Fruit fly (Drosophila melanogaster) whole organism: Measurements from ENCODE around the gene galene.

Source experiments
- CG8478 ChIP-seq: fragments of >200 bp; optimal IDR thresholded peaks from 2 replicates; lab custom pipeline; 2018; ENCODE audit warnings: inconsistent platforms
- Dll ChIP-seq: fragments of >200 bp; optimal IDR thresholded peaks from 2 replicates; lab custom pipeline; 2017
- EcR ChIP-seq, 2 experiments: fragments of >200 bp; optimal IDR thresholded peaks; 2 replicates each; lab custom pipeline; 2017; ENCODE audit warnings: missing biosample characterization in 2 of 2, missing genetic modification characterization in 2 of 2, missing genetic modification reagents in 2 of 2
- pan ChIP-seq: fragments of >200 bp; optimal IDR thresholded peaks from 2 replicates; lab custom pipeline; 2017
- psq ChIP-seq: fragments of >200 bp; optimal IDR thresholded peaks from 2 replicates; lab custom pipeline; 2017
- usp ChIP-seq: fragments of >200 bp; optimal IDR thresholded peaks from 2 replicates; lab custom pipeline; 2017; ENCODE audit warnings: missing biosample characterization, missing genetic modification characterization, mixed read lengths

galene gene

DNA sequence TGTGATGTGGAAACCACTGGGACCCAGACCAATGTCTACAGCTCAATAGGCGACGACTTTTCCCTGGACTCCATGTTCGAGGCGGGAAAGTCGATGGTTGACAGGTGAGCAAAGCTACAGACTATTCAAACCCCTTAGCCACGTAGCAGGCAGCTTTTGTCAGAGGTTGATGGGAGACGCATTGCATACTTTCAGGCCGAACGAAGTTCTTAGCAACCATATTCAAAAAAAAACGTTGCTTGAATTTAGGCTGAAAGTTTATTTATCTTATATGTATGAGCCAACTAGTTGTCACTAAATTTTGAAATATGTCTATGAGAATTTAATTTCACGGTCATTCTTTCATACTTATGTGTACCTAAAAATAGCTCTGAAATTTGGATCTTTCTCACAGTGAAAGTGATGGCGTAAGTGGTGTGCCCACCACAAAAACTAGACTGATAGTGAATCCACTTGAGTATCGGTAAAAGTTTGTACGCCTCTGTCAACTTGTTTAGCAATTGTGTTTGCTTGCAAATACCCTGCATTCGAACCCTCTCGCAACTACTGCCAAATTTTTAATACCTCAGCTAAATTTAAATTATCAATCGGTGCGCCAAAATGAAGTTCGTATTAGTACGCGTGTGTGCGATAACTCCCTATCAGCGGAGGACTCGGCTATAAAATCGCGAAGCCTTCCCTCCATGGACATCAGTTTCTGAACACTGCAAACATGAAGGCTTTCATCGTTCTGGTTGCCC, 28.7 kb upstream of the galene start, which contains the start of gene LysB:
LysB (plus strand) TSS at position 690 of the 740 bp plus-strand sequence.
- TF ChIP-seq pan (lab: Kevin White, UChicago) (no peak), CG8478 (lab: Kevin White, UChicago) (no peak), EcR (GFP tag; optimal IDR thresholded peaks at IDR 0.05; lab: Kevin White, UChicago) (no peak), usp (GFP tag; lab: Kevin White, UChicago) (no peak), psq (lab: Kevin White, UChicago) (no peak)

DNA sequence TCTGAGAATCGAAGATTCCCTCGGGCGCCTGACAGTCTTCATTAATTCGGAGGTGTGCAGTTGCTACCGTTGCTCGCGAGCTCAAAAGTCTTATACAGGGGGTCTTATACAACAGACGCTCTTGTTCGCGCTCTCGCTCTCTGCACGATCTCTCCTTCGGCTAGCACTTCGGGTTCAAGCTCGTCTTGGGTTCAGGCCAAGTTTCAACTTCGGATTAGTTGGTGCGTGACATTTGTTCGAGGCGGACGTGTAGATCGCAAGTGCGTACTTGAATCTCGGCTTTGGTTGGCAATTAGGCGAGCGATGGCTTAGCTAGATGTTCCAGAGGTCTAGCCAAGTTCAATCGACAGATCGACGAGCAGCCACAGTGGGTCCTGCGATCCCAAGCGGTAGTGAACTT, 27.3 kb upstream of the galene start:
- no peak for TF ChIP-seq psq (lab: Kevin White, UChicago)

DNA sequence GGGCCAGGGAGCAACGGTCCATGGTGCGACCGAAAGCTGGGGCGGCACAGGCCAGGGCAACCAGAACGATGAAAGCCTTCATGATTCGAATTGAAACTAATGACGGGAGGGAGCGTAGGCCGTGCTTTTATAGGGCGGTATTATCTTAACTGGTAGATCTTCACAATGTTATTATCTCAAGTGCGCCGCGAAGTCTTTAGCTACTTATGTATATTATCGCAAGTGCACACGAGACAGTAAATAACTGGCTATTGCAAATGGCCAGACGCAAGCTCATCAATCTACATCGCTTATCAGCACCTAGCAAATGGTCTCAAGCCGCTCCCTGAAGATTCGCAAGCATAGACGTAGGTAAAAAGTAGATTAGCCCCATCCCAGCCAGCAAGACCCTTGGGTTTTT, 24.4 kb upstream of the galene start, which contains the start of gene LysD:
LysD (minus strand) TSS at position 101 of the 400 bp plus-strand sequence.
- TF ChIP-seq psq (lab: Kevin White, UChicago) (no peak), CG8478 (lab: Kevin White, UChicago) (no peak), usp (GFP tag; lab: Kevin White, UChicago) (no peak), pan (lab: Kevin White, UChicago) (no peak), EcR (GFP tag; optimal IDR thresholded peaks at IDR 0.05; lab: Kevin White, UChicago) (no peak), Dll (no peak)

DNA sequence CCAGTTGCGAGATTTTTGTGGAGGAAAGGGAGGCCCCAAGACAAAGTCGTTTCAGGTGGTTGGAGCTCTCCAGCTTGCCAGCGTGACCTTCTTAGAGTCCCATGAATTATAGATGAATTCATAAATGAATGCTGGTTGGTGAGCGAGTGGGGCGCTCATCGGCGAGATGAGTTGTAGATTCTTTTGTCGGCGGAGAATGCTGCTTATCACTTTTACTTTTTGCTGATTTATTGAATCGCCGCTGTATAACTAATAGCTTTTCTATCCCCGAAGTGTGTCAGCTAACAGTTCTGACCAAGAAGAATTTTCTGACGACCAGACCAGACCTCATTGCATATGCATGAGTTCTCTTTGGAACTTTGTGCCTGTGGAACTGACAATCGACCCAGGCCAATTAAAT, 23.4 kb upstream of the galene start:
- no peak for TF ChIP-seq psq (lab: Kevin White, UChicago)
- TF ChIP-seq EcR (GFP tag; optimal IDR thresholded peaks at IDR 0.05; lab: Kevin White, UChicago): no peak
- TF ChIP-seq usp (GFP tag; lab: Kevin White, UChicago): no peak
- no peak for TF ChIP-seq Dll
- TF ChIP-seq CG8478 (lab: Kevin White, UChicago): no peak
- TF ChIP-seq pan (lab: Kevin White, UChicago): no peak

DNA sequence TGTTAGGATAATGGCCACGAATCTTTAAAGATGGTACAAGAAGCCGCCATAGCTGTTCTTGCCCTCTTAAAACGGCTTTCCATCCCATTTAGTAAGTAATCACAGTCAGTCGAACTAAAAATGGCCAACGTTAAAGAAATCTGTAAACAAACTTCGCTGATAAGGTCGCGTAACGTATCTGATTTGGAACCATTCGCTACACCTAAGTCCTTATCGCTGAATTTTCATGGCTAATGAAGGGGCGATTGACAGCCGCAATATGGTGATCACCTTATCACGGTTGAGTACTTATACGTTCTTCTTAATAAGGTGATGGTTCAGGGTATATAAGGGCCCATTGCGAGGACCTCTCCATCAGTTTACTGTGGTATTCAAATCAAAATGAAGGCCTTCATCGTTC, 23.0 kb upstream of the galene start, which contains the start of gene LysE:
LysE (plus strand) TSS at position 257 of the 400 bp plus-strand sequence.
- TF ChIP-seq EcR (GFP tag; optimal IDR thresholded peaks at IDR 0.05; lab: Kevin White, UChicago) (no peak), CG8478 (lab: Kevin White, UChicago) (no peak)

DNA sequence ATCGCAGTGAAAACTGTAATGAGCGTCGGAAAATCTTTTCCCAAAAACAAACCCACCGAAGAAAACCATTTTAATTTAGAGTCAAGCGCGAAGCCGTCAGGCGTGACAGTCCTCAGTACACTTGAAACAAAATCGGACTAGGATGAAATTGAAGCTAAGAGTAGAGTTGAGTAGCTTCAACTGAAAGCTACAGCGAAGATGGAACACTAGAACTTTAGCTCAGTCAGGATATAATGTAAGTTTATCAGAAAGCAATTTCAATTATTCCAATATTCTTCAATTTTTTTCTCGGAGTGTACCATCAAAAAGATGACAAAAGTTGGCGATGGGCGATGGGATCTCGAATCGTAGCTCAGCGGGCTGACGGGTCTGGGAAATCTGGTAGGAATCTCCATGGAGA, 19.1 kb upstream of the galene start:
- TF ChIP-seq CG8478 (lab: Kevin White, UChicago): no peak
- TF ChIP-seq pan (lab: Kevin White, UChicago): no peak
- TF ChIP-seq Dll: no peak
- no peak for TF ChIP-seq psq (lab: Kevin White, UChicago)
- no peak for TF ChIP-seq EcR (GFP tag; optimal IDR thresholded peaks at IDR 0.05; lab: Kevin White, UChicago)
- TF ChIP-seq usp (GFP tag; lab: Kevin White, UChicago): no peak

DNA sequence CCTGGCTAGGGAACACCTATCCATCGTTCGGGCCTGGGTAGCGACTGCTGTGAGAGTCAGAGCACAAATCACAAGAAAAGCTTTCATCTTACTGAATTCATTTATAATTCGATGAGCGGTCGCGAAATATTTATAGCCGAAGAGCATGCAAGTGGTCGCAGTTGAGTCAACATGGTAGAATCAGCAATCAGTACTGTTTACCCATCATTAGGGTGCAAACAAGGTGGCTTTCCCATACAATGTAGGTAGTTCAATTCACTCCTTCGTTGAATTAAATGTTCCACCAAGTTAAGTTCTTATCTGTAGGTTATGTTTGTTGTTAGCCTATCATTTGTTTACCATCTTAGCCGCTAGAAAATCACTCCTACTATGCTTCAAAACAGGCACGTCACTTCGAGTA, 16.9 kb upstream of the galene start, which contains the start of gene LysP:
LysP (minus strand) TSS at position 101 of the 400 bp plus-strand sequence.
- TF ChIP-seq pan (lab: Kevin White, UChicago): no peak
- no peak for TF ChIP-seq CG8478 (lab: Kevin White, UChicago)
- no peak for TF ChIP-seq psq (lab: Kevin White, UChicago)
- TF ChIP-seq usp (GFP tag; lab: Kevin White, UChicago): no peak
- no peak for TF ChIP-seq Dll
- TF ChIP-seq EcR (GFP tag; optimal IDR thresholded peaks at IDR 0.05; lab: Kevin White, UChicago): no peak

DNA sequence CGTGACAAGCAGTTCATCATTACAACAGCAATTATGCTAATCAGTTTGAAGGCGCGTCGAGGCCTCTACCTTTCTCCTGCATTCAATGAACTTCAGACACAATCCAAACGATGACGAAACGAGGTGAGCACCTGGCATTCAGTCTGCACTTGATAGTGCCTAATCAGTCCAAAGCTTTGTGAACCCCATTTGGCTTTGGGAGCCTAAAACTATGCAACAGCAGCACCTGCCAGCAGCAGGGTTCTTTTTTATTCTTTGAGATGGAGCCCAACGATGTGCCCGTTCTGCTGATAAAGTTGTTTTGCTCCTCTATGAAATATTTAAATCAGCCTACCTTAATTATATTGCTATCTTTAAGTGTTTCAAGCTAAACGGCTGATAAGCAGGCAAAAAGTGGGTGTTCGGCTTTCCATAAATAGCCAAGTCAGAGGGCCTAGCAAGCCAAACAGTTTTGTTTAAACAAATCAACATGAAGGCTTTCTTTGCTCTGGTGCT, 8.2 kb upstream of the galene start, which contains the start of gene LysS:
LysS (plus strand) TSS at position 445 of the 495 bp plus-strand sequence.
- no peak for TF ChIP-seq EcR (GFP tag; optimal IDR thresholded peaks at IDR 0.05; lab: Kevin White, UChicago)
- TF ChIP-seq psq (lab: Kevin White, UChicago): no peak
- TF ChIP-seq Dll: no peak
- no peak for TF ChIP-seq CG8478 (lab: Kevin White, UChicago)
- no peak for TF ChIP-seq usp (GFP tag; lab: Kevin White, UChicago)
- no peak for TF ChIP-seq pan (lab: Kevin White, UChicago)

DNA sequence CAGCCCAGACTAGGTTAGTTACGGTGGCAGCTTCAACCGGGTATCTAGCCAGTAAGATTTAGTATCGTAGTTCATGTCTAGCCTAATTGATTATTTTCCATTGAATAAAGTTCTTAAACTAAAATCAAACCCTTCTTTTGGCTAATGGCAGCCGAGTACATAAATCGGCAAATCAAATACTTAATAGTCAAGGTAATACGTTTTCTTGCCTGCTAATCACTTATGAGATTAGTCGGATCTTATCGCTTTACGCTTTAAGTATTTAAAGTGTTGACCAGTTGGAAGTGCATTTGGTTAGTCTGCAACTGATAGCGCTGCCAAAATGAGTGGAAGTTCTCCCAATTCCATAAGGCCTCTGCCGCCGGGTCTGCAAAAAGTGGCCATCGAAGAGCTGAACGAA, 2.9 kb upstream of the galene start, which contains the start of gene CG33965:
CG33965 (plus strand) TSS at position 301 of the 400 bp plus-strand sequence.
- no peak for TF ChIP-seq psq (lab: Kevin White, UChicago)
- TF ChIP-seq EcR (GFP tag; optimal IDR thresholded peaks at IDR 0.05; lab: Kevin White, UChicago): no peak
- TF ChIP-seq pan (lab: Kevin White, UChicago): no peak
- no peak for TF ChIP-seq Dll
- no peak for TF ChIP-seq CG8478 (lab: Kevin White, UChicago)
- no peak for TF ChIP-seq usp (GFP tag; lab: Kevin White, UChicago)

DNA sequence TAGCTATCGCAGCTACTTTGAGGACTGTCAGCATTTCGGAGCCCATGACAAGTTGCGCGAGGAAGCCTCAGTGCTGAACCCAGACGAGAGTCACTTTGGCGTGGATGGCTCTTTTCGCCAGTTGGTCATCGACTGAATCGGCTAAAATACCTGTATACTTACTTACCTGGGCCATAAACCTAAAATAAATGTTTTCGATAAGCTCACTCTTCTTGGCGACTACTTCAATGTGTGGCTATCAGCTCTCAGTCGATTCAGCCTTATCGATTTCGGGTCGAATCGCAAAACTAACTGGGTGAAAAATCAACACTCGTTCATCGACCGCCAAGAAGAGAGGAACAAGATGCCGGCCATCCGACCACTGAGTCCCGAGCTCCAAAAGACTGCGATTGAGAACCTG, 1.7 kb upstream of the galene start, which contains the start of gene CG33966:
CG33966 (plus strand) TSS at position 301 of the 400 bp plus-strand sequence.
- TF ChIP-seq EcR (GFP tag; optimal IDR thresholded peaks at IDR 0.05; lab: Kevin White, UChicago): no peak
- no peak for TF ChIP-seq Dll
- no peak for TF ChIP-seq usp (GFP tag; lab: Kevin White, UChicago)
- no peak for TF ChIP-seq psq (lab: Kevin White, UChicago)
- TF ChIP-seq CG8478 (lab: Kevin White, UChicago): no peak
- TF ChIP-seq pan (lab: Kevin White, UChicago): no peak

DNA sequence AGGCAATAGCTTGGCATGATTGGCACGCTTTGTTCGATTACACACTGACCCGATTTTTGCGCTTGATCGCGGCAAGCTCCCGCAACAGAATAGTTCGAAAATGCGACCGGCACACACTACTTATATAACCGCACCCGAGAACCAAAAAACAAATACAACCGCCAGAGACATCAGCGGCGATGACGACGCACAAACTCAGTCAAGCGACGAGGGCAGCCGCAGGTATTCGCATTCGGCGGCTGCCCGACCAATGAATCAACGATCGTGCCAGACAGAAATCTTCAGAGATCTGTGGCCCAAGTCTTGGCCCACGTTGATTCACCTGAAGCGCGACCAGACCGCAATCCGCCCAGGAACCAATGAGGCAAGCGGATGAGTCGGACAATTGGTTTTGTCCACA, 2.7 kb downstream of the galene start, which contains the start of gene CG9192:
CG9192 (minus strand) TSS at position 101 of the 400 bp plus-strand sequence.
- no peak for TF ChIP-seq pan (lab: Kevin White, UChicago)
- no peak for TF ChIP-seq CG8478 (lab: Kevin White, UChicago)
- no peak for TF ChIP-seq EcR (GFP tag; optimal IDR thresholded peaks at IDR 0.05; lab: Kevin White, UChicago)
- no peak for TF ChIP-seq psq (lab: Kevin White, UChicago)
- no peak for TF ChIP-seq Dll
- no peak for TF ChIP-seq usp (GFP tag; lab: Kevin White, UChicago)
